Worm (Caenorhabditis elegans) whole organism, L4 larva: ENCODE measurements around the gene C34F6.9.

ENCODE experiments used
- F10B5.3 ChIP-seq: sonication (generic microtip); optimal IDR thresholded peaks from 2 replicates; lab custom pipeline; 2016; ENCODE audit warnings: mild to moderate bottlenecking, missing genetic modification characterization, missing compliant biosample characterization
- F44E2.7 ChIP-seq: fragments of 200-800 bp; sonication (Bioruptor generic); IDR thresholded peaks from 2 replicates; pipeline ENCODE4 v2.1.2; 2022; ENCODE audit warnings: missing genetic modification characterization, missing compliant biosample characterization
- ceh-44 ChIP-seq: fragments of 200-800 bp; sonication (Bioruptor generic); IDR thresholded peaks from 2 replicates; pipeline ENCODE4 v1.3.6; 2022; ENCODE audit warnings: missing genetic modification reagents, missing genetic modification characterization, missing compliant biosample characterization
- hlh-30 ChIP-seq: sonication (generic microtip); optimal IDR thresholded peaks from 2 replicates; lab custom pipeline; 2017; ENCODE audit warnings: antibody characterized with exemption, mild to moderate bottlenecking, missing genetic modification characterization, missing compliant biosample characterization; ENCODE audit not compliant: insufficient read depth
- hmg-1.1 ChIP-seq: fragments of 200-800 bp; sonication (Bioruptor generic); IDR thresholded peaks from 2 replicates; pipeline ENCODE4 v1.3.6; 2022; ENCODE audit warnings: missing genetic modification reagents, missing genetic modification characterization, missing compliant biosample characterization
- lin-15B ChIP-seq: fragments of 150-350 bp; sonication (generic microtip); optimal IDR thresholded peaks from 3 replicates; lab custom pipeline; 2014; ENCODE audit warnings: missing biosample characterization, missing genetic modification characterization
- lin-29 ChIP-seq: fragments of 200-800 bp; sonication (Bioruptor generic); IDR thresholded peaks from 2 replicates; pipeline ENCODE4 v1.3.6; 2022; ENCODE audit warnings: missing genetic modification reagents, missing genetic modification characterization, missing compliant biosample characterization
- lsy-2 ChIP-seq, 2 experiments: fragments of 150-350 bp in 1 of 2; sonication (generic microtip) in 1 of 2; optimal IDR thresholded peaks; 2 replicates each; lab custom pipeline; 2014 to 2017; ENCODE audit warnings: missing biosample characterization in 2 of 2, missing genetic modification characterization in 2 of 2
- mxl-2 ChIP-seq: fragments of 200-800 bp; sonication (Bioruptor generic); conservative IDR thresholded peaks from 2 replicates; pipeline ENCODE4 v1.3.6; 2022; ENCODE audit warnings: missing genetic modification reagents, missing genetic modification characterization, missing compliant biosample characterization
- nhr-48 ChIP-seq: sonication (generic microtip); optimal IDR thresholded peaks from 2 replicates; lab custom pipeline; 2016; ENCODE audit warnings: mild to moderate bottlenecking, missing genetic modification characterization, missing compliant biosample characterization
- nhr-76 ChIP-seq: fragments of 150-350 bp; optimal IDR thresholded peaks from 2 replicates; lab custom pipeline; 2014; ENCODE audit warnings: missing biosample characterization, missing genetic modification characterization
- pqm-1 ChIP-seq: sonication (generic microtip); optimal IDR thresholded peaks from 2 replicates; lab custom pipeline; 2017; ENCODE audit warnings: missing biosample characterization, missing genetic modification characterization
- snpc-4 ChIP-seq: fragments of 150-350 bp; optimal IDR thresholded peaks from 2 replicates; lab custom pipeline; 2014; ENCODE audit warnings: missing biosample characterization, missing genetic modification characterization
- unc-62 ChIP-seq, 3 experiments: fragments of 150-350 bp in 1 of 3; sonication (generic microtip); optimal IDR thresholded peaks in 2 of 3; peaks in 1 of 3; 1 replicate in 1 of 3; 2 replicates in 2 of 3; lab custom pipeline; 2014 to 2017; ENCODE audit warnings: missing biosample characterization in 3 of 3, missing genetic modification characterization in 3 of 3, missing genetic modification reagents in 3 of 3, missing genotype in 1 of 3
- zfp-2 ChIP-seq: sonication (generic microtip); optimal IDR thresholded peaks from 2 replicates; lab custom pipeline; 2016; ENCODE audit warnings: mild to moderate bottlenecking, missing genetic modification characterization, missing compliant biosample characterization
- zfp-3 ChIP-seq: fragments of 200-800 bp; sonication (Bioruptor generic); conservative IDR thresholded peaks from 2 replicates; pipeline ENCODE4 v1.3.6; 2022; ENCODE audit warnings: missing genetic modification reagents, missing genetic modification characterization, missing compliant biosample characterization

C34F6.9 gene

DNA sequence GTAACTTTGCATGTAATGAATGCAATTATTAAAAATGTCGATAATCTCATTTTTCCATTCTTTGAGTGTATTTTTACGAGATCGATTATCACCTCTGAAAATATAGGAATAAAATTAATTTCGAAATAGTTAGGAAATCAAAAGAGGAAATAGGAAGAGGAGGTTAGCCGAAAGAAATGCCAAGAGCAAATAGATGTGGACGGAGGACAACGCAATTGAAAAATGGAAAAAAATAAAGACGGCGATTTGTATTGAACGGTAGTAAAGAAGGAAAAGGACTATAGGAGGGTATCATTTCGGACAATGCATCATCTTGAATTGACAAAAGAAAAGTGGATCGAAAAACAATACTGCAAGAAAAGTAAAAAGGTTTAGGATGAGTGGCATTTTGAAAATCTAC is 32.9 kb downstream of the C34F6.9 start, which contains the start of gene F13D2.1:
Gene F13D2.1, minus strand, starts transcription at position 101 of the 400 bp plus-strand sequence.
- peak in 1 of 2 experiments; percentile 5 for TF ChIP-seq unc-62 (GFP tag; optimal IDR thresholded peaks at IDR 0.05 in 1 of 2; lab: Kevin White, UChicago)
- TF ChIP-seq unc-62 (tag; optimal IDR thresholded peaks at IDR 0.05; lab: Kevin White, UChicago), result no peak
- no peak for TF ChIP-seq lin-15B (tag; lab: Kevin White, UChicago)

ce11 chrX:11185498-11185897 is 36.9 kb downstream of the C34F6.9 start, which contains the start of gene gnrr-7:
Gene gnrr-7, plus strand, starts transcription at chrX:11185798.
- no peak for TF ChIP-seq pqm-1 (tag; lab: Kevin White, UChicago)
- TF ChIP-seq F10B5.3 (tag; lab: Kevin White, UChicago), result no peak
- TF ChIP-seq F44E2.7 (GFP tag; lab: Robert Waterston, UW), result no peak
- no peak for TF ChIP-seq nhr-48 (tag; lab: Kevin White, UChicago)
- no peak for TF ChIP-seq hlh-30 (tag; lab: Kevin White, UChicago)
- TF ChIP-seq zfp-3, result no peak
- TF ChIP-seq snpc-4, result no peak

- no peak for TF ChIP-seq nhr-76 (tag; lab: Kevin White, UChicago)
- TF ChIP-seq hmg-1.1, result no peak
- no peak for TF ChIP-seq unc-62 (GFP tag; optimal IDR thresholded peaks at IDR 0.05 in 1 of 2; lab: Kevin White, UChicago)
- no peak for TF ChIP-seq unc-62 (tag; optimal IDR thresholded peaks at IDR 0.05; lab: Kevin White, UChicago)
- TF ChIP-seq ceh-44 (GFP tag; lab: Robert Waterston, UW), result no peak
- TF ChIP-seq lin-29, result no peak
- TF ChIP-seq mxl-2, result no peak
- TF ChIP-seq zfp-2 (tag; lab: Kevin White, UChicago), result no peak
- no peak for TF ChIP-seq lsy-2 (tag; optimal IDR thresholded peaks at IDR 0.05; lab: Kevin White, UChicago)
- TF ChIP-seq, all 104 proteins: peak for 0
Measured at ce11 chrX:11178599-11178998, 43.8 kb downstream of the C34F6.9 start, which contains the start of gene gnrr-6. Gene gnrr-6, plus strand, starts transcription at chrX:11178899.
